Fruit fly (Drosophila melanogaster) Kc167 (cell line): Measurements from ENCODE around the gene ect.

Source experiments
- h ChIP-seq: fragments of >200 bp; optimal IDR thresholded peaks from 3 replicates; lab custom pipeline; 2018; ENCODE audit warnings: missing external identifiers
- insv ChIP-seq: fragments of >200 bp; optimal IDR thresholded peaks from 3 replicates; lab custom pipeline; 2018; ENCODE audit warnings: missing external identifiers
- psq ChIP-seq: fragments of >200 bp; optimal IDR thresholded peaks from 2 replicates; lab custom pipeline; 2017; ENCODE audit warnings: missing external identifiers

- TF ChIP-seq psq = no peak
- no peak for TF ChIP-seq insv (lab: Kevin White, UChicago)
- no peak for TF ChIP-seq h (lab: Kevin White, UChicago)
These were observed 15.7 kb downstream of the ect start, which contains the start of gene dpr10 for dm6 chr3L:10185924-10186323.
